Fruit fly (Drosophila melanogaster) whole organism, embryonic: ENCODE data around the gene eIF3i.

Experiments
- B-H2 ChIP-seq: fragments of 200-800 bp; sonication (Bioruptor generic); optimal IDR thresholded peaks from 2 replicates; lab custom pipeline; 2018; ENCODE audit warnings: missing biosample characterization, mild to moderate bottlenecking, missing genetic modification characterization
- Bdp1 ChIP-seq: fragments of 200-800 bp; sonication (Bioruptor generic); optimal IDR thresholded peaks from 3 replicates; lab custom pipeline; 2016; ENCODE audit warnings: missing biosample characterization, missing genetic modification characterization
- CG11560 ChIP-seq: fragments of 200-800 bp; sonication (Bioruptor generic); IDR thresholded peaks from 3 replicates; pipeline ENCODE4 v1.3.6; 2022; ENCODE audit warnings: missing biosample characterization, missing genetic modification characterization
- CG11695 ChIP-seq: fragments of 200-800 bp; sonication (Bioruptor generic); IDR thresholded peaks from 3 replicates; pipeline ENCODE4 v1.3.6; 2022; ENCODE audit warnings: missing biosample characterization, missing genetic modification characterization
- CG11723 ChIP-seq: fragments of 200-800 bp; sonication (Bioruptor generic); optimal IDR thresholded peaks from 2 replicates; lab custom pipeline; 2017; ENCODE audit warnings: missing biosample characterization, mild to moderate bottlenecking, missing genetic modification characterization
- CG12104 ChIP-seq: fragments of 200-800 bp; sonication (Bioruptor generic); optimal IDR thresholded peaks from 3 replicates; lab custom pipeline; 2016; ENCODE audit warnings: missing biosample characterization, missing genetic modification characterization
- CG12659 ChIP-seq: fragments of 200-800 bp; sonication (Bioruptor generic); optimal IDR thresholded peaks from 3 replicates; lab custom pipeline; 2017; ENCODE audit warnings: mild to moderate bottlenecking, missing biosample characterization, missing genetic modification reagents, missing genetic modification characterization
- CG12744 ChIP-seq: fragments of 200-800 bp; sonication (Bioruptor generic); optimal IDR thresholded peaks from 2 replicates; lab custom pipeline; 2016; ENCODE audit warnings: missing biosample characterization, missing genetic modification characterization
- CG14667 ChIP-seq: fragments of 200-800 bp; sonication (Bioruptor generic); IDR thresholded peaks from 2 replicates; pipeline ENCODE4 v1.3.6; 2022; ENCODE audit warnings: missing biosample characterization, missing genetic modification characterization
- CG15011 ChIP-seq: fragments of 200-800 bp; sonication (Bioruptor generic); optimal IDR thresholded peaks from 3 replicates; lab custom pipeline; 2018; ENCODE audit warnings: missing biosample characterization, mild to moderate bottlenecking, missing genetic modification characterization
- CG31388 ChIP-seq: fragments of 200-800 bp; sonication (Bioruptor generic); optimal IDR thresholded peaks from 2 replicates; lab custom pipeline; 2016; ENCODE audit warnings: missing biosample characterization, missing genetic modification characterization
- CG32772 ChIP-seq: fragments of 200-800 bp; sonication (Bioruptor generic); IDR thresholded peaks from 2 replicates; pipeline ENCODE4 v1.3.6; 2022; ENCODE audit warnings: missing biosample characterization, missing genetic modification characterization
- CG34422 ChIP-seq: fragments of 200-800 bp; sonication (Bioruptor generic); IDR thresholded peaks from 3 replicates; pipeline ENCODE4 v1.3.6; 2022; ENCODE audit warnings: missing biosample characterization, missing genetic modification characterization
- CG3838 ChIP-seq: fragments of 200-800 bp; sonication (Bioruptor generic); optimal IDR thresholded peaks from 3 replicates; lab custom pipeline; 2016; ENCODE audit warnings: missing biosample characterization, missing genetic modification characterization
- CG4617 ChIP-seq: fragments of 200-800 bp; sonication (Bioruptor generic); optimal IDR thresholded peaks from 3 replicates; lab custom pipeline; 2016; ENCODE audit warnings: missing biosample characterization, missing genetic modification characterization, borderline replicate concordance
- CG4730 ChIP-seq: fragments of 200-800 bp; sonication (Bioruptor generic); IDR thresholded peaks from 2 replicates; pipeline ENCODE4 v1.3.6; 2022; ENCODE audit warnings: missing biosample characterization, missing genetic modification characterization
- CG6175 ChIP-seq: fragments of 200-800 bp; sonication (Bioruptor generic); IDR thresholded peaks from 3 replicates; pipeline ENCODE4 v1.3.6; 2022; ENCODE audit warnings: missing biosample characterization, missing genetic modification characterization
- CG6683 ChIP-seq: fragments of 200-800 bp; sonication (Bioruptor generic); optimal IDR thresholded peaks from 2 replicates; lab custom pipeline; 2017; ENCODE audit warnings: missing biosample characterization, mild to moderate bottlenecking, missing genetic modification characterization, missing genetic modification reagents
- Dad ChIP-seq: fragments of 200-800 bp; sonication (Bioruptor generic); optimal IDR thresholded peaks from 3 replicates; lab custom pipeline; 2016; ENCODE audit warnings: missing biosample characterization, missing genetic modification characterization
- Dek ChIP-seq: fragments of 200-800 bp; sonication (Bioruptor generic); optimal IDR thresholded peaks from 3 replicates; lab custom pipeline; 2019; ENCODE audit warnings: missing biosample characterization, mild to moderate bottlenecking, missing genetic modification characterization, moderate library complexity
- Dfd ChIP-seq, 2 experiments: fragments of >200 bp; optimal IDR thresholded peaks; 2 replicates each; lab custom pipeline; 2017; ENCODE audit warnings: missing biosample characterization in 2 of 2, missing genetic modification characterization in 2 of 2
- Eip74EF ChIP-seq, 2 experiments: fragments of 200-800 bp in 1 of 2; fragments of >200 bp in 1 of 2; sonication (Bioruptor generic) in 1 of 2; optimal IDR thresholded peaks; 2 replicates each; lab custom pipeline; 2017 to 2019; ENCODE audit warnings: missing biosample characterization in 2 of 2, missing genetic modification characterization in 2 of 2, mild to moderate bottlenecking in 1 of 2, moderate library complexity in 1 of 2
- Fer3 ChIP-seq: fragments of 200-800 bp; sonication (Bioruptor generic); optimal IDR thresholded peaks from 2 replicates; lab custom pipeline; 2018; ENCODE audit warnings: missing biosample characterization, mild to moderate bottlenecking, missing genetic modification characterization, moderate library complexity
- HHEX ChIP-seq: fragments of 200-800 bp; sonication (Bioruptor generic); optimal IDR thresholded peaks from 3 replicates; lab custom pipeline; 2017; ENCODE audit warnings: missing biosample characterization, mild to moderate bottlenecking, missing genetic modification characterization, missing genetic modification reagents
- HLH54F ChIP-seq: fragments of 200-800 bp; sonication (Bioruptor generic); optimal IDR thresholded peaks from 3 replicates; lab custom pipeline; 2016; ENCODE audit warnings: missing biosample characterization, missing genetic modification characterization
- Med ChIP-seq: fragments of 200-800 bp; sonication (Bioruptor generic); peaks from one replicate; lab custom pipeline; 2016; ENCODE audit warnings: missing biosample characterization, missing genetic modification characterization, mild to moderate bottlenecking, inconsistent platforms, moderate library complexity
- Nf-YA ChIP-seq: fragments of 200-800 bp; sonication (Bioruptor generic); IDR thresholded peaks from 2 replicates; pipeline ENCODE4 v1.3.6; 2022; ENCODE audit warnings: missing biosample characterization, missing genetic modification characterization
- Scr ChIP-seq: fragments of 200-800 bp; sonication (Bioruptor generic); IDR thresholded peaks from 2 replicates; pipeline ENCODE4 v1.3.6; 2022; ENCODE audit warnings: missing biosample characterization, missing genetic modification characterization; ENCODE audit not compliant: partially characterized antibody
- Taf1 ChIP-seq: fragments of 200-800 bp; sonication (Bioruptor generic); IDR thresholded peaks from 2 replicates; pipeline ENCODE4 v1.3.6; 2022; ENCODE audit warnings: missing biosample characterization, missing genetic modification characterization
- Trl ChIP-seq, 3 experiments: fragments of >200 bp in 2 of 3; fragments of 200-800 bp in 1 of 3; sonication (Bioruptor generic) in 1 of 3; optimal IDR thresholded peaks; 2 replicates in 1 of 3; 3 replicates in 2 of 3; lab custom pipeline; 2016 to 2017; ENCODE audit warnings: missing biosample characterization in 1 of 3, missing genetic modification characterization in 1 of 3
- abd-A ChIP-seq: fragments of 200-800 bp; sonication (Bioruptor generic); optimal IDR thresholded peaks from 3 replicates; lab custom pipeline; 2019; ENCODE audit warnings: missing biosample characterization, mild to moderate bottlenecking, missing genetic modification characterization, moderate library complexity
- bcd ChIP-seq: fragments of 200-800 bp; sonication (Bioruptor generic); optimal IDR thresholded peaks from 2 replicates; lab custom pipeline; 2017; ENCODE audit warnings: missing biosample characterization, mild to moderate bottlenecking, missing genetic modification characterization
- chinmo ChIP-seq: fragments of 200-800 bp; sonication (Bioruptor generic); IDR thresholded peaks from 4 replicates; pipeline ENCODE4 v1.3.6; 2022; ENCODE audit warnings: missing biosample characterization, missing genetic modification characterization; ENCODE audit not compliant: partially characterized antibody
- crol ChIP-seq: fragments of 200-800 bp; sonication (Bioruptor generic); IDR thresholded peaks from 2 replicates; pipeline ENCODE4 v1.3.6; 2022; ENCODE audit warnings: missing biosample characterization, missing genetic modification characterization
- crp ChIP-seq, 2 experiments: fragments of 200-800 bp; sonication (Bioruptor generic); optimal IDR thresholded peaks; 2 replicates in 1 of 2; 3 replicates in 1 of 2; lab custom pipeline; 2017; ENCODE audit warnings: missing biosample characterization in 2 of 2, missing genetic modification characterization in 2 of 2, mild to moderate bottlenecking in 1 of 2, moderate library complexity in 1 of 2
- disco-r ChIP-seq: fragments of 200-800 bp; sonication (Bioruptor generic); optimal IDR thresholded peaks from 2 replicates; lab custom pipeline; 2016; ENCODE audit warnings: missing biosample characterization, missing genetic modification characterization
- dysf ChIP-seq: fragments of 200-800 bp; sonication (Bioruptor generic); IDR thresholded peaks from 3 replicates; pipeline ENCODE4 v1.3.6; 2022; ENCODE audit warnings: missing biosample characterization, missing genetic modification characterization
- emc ChIP-seq: fragments of 200-800 bp; sonication (Bioruptor generic); optimal IDR thresholded peaks from 2 replicates; lab custom pipeline; 2016; ENCODE audit warnings: missing biosample characterization, missing genetic modification characterization
- grau ChIP-seq: fragments of 200-800 bp; optimal IDR thresholded peaks from 3 replicates; lab custom pipeline; 2019; ENCODE audit warnings: missing biosample characterization, mild to moderate bottlenecking, missing genetic modification characterization, moderate library complexity
- gro ChIP-seq: fragments of 200-800 bp; sonication (Bioruptor generic); optimal IDR thresholded peaks from 2 replicates; lab custom pipeline; 2016; ENCODE audit warnings: missing biosample characterization, missing genetic modification characterization
- lola ChIP-seq, 3 experiments: fragments of >200 bp in 2 of 3; fragments of 200-800 bp in 1 of 3; sonication (Bioruptor generic) in 1 of 3; optimal IDR thresholded peaks; 2 replicates each; lab custom pipeline; 2017 to 2019; ENCODE audit warnings: missing biosample characterization in 3 of 3, missing genetic modification characterization in 3 of 3, mild to moderate bottlenecking in 1 of 3, moderate library complexity in 1 of 3
- mam ChIP-seq: fragments of 200-800 bp; sonication (Bioruptor generic); optimal IDR thresholded peaks from 3 replicates; lab custom pipeline; 2016; ENCODE audit warnings: missing biosample characterization, missing genetic modification characterization
- nmo ChIP-seq: fragments of 200-800 bp; sonication (Bioruptor generic); optimal IDR thresholded peaks from 2 replicates; lab custom pipeline; 2018; ENCODE audit warnings: missing biosample characterization, mild to moderate bottlenecking, missing genetic modification characterization, moderate library complexity
- psq ChIP-seq: fragments of 200-800 bp; sonication (Bioruptor generic); optimal IDR thresholded peaks from 2 replicates; lab custom pipeline; 2017; ENCODE audit warnings: missing biosample characterization, missing genetic modification characterization
- sr ChIP-seq: fragments of 200-800 bp; sonication (Bioruptor generic); IDR thresholded peaks from 3 replicates; pipeline ENCODE4 v1.3.6; 2022; ENCODE audit warnings: missing biosample characterization, missing genetic modification characterization
- sug ChIP-seq: fragments of 200-800 bp; optimal IDR thresholded peaks from 2 replicates; lab custom pipeline; 2019; ENCODE audit warnings: missing biosample characterization, mild to moderate bottlenecking, missing genetic modification characterization, moderate library complexity
- tup ChIP-seq: fragments of 200-800 bp; sonication (Bioruptor generic); optimal IDR thresholded peaks from 2 replicates; lab custom pipeline; 2016; ENCODE audit warnings: missing biosample characterization, mild to moderate bottlenecking, missing genetic modification characterization, moderate library complexity
- zfh2 ChIP-seq: fragments of 200-800 bp; sonication (Bioruptor generic); optimal IDR thresholded peaks from 2 replicates; lab custom pipeline; 2016; ENCODE audit warnings: missing biosample characterization, missing genetic modification characterization

eIF3i gene

DNA sequence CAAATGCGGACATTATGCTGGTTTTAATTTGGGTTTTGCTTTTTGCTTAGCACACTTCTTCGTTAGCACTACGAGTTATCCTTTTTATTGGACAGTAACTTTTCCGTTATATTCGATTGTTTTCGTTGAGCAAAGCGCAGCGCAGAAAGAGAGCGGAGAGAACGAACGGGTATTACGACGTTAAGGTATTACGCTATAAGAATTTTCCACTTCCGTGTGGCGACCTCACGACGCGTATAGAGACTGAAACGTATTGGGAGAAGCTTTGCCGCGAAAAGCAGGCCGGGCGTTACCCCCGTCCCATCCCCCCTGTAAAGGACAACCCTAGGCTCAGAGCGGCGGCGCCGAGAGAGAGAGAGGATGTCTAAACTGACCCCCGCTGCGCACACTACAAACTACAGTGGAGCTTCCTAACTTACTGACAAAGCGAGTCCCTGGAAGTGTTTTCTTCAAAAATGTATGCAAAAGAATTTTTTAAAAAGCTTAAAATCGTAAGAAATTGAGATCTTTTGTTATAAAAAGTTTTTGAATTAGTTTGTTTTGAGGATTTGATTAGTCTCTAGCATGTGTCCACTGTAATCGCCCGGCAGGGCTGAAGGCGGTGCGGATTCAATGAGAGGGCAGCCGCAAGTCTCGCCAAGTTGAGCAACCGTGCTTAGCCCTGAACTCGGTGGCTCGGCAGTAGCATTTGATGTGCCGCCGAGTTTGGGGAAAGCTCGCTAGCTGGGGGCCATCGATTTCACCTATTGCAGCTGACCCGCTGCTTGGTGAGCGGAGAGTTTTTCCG is 37.3 kb upstream of the eIF3i start (continued):
- peak; percentile 96 for TF ChIP-seq CG12659 (GFP tag; lab: Kevin White, UChicago)
- TF ChIP-seq CG31388 = peak; percentile 79
- TF ChIP-seq crol = peak; percentile 78
- peak; percentile 92 for TF ChIP-seq nmo (GFP tag; lab: Kevin White, UChicago)
- TF ChIP-seq CG14667 (GFP tag; lab: Robert Waterston, UW) = peak; percentile 95
- peak; percentile 99 for TF ChIP-seq grau (tag; lab: Kevin White, UChicago)
- no peak for TF ChIP-seq Dfd (GFP tag; optimal IDR thresholded peaks at IDR 0.05; lab: Kevin White, UChicago)
- peak; percentile 92 for TF ChIP-seq sug (tag; lab: Kevin White, UChicago)
- peak; percentile 70 for TF ChIP-seq CG3838 (GFP tag; lab: Kevin White, UChicago)
- peak; percentile 88 for TF ChIP-seq Nf-YA
- TF ChIP-seq Fer3 (tag; lab: Kevin White, UChicago) = peak; percentile 97
- TF ChIP-seq Med (GFP tag; lab: Kevin White, UChicago) = peak; percentile 99
- peak; percentile 96 for TF ChIP-seq Dek (tag; lab: Kevin White, UChicago)
- TF ChIP-seq CG12744 (GFP tag; lab: Kevin White, UChicago) = peak; percentile 95
- peak in 1 of 2 experiments; percentile 48 for TF ChIP-seq crp (GFP tag; optimal IDR thresholded peaks at IDR 0.05; lab: Kevin White, UChicago)
- TF ChIP-seq B-H2 (GFP tag; lab: Kevin White, UChicago) = peak; percentile 97
- TF ChIP-seq CG11723 (GFP tag; lab: Kevin White, UChicago) = peak; percentile 87
- TF ChIP-seq dysf (GFP tag; lab: Robert Waterston, UW) = peak; percentile 97
- no peak for TF ChIP-seq chinmo (GFP tag; lab: Robert Waterston, UW)
- peak; percentile 34 to 48 for TF ChIP-seq Trl (optimal IDR thresholded peaks at IDR 0.05; lab: Kevin White, UChicago)
- peak; percentile 92 for TF ChIP-seq Trl (GFP tag; optimal IDR thresholded peaks at IDR 0.05; lab: Kevin White, UChicago)
- peak; percentile 96 for TF ChIP-seq CG32772 (GFP tag; lab: Robert Waterston, UW)
- TF ChIP-seq sr = peak; percentile 62
- peak; percentile 95 for TF ChIP-seq HLH54F (GFP tag; lab: Kevin White, UChicago)
- peak; percentile 96 for TF ChIP-seq CG34422 (GFP tag; lab: Robert Waterston, UW)
- TF ChIP-seq CG6683 (GFP tag; lab: Kevin White, UChicago) = peak; percentile 93
- peak; percentile 98 for TF ChIP-seq mam (GFP tag; lab: Kevin White, UChicago)
- TF ChIP-seq psq = peak; percentile 74
- peak; percentile 94 for TF ChIP-seq Taf1
- peak; percentile 89 for TF ChIP-seq CG12104 (GFP tag; lab: Kevin White, UChicago)
- peak; percentile 94 for TF ChIP-seq CG4730 (GFP tag; lab: Robert Waterston, UW)
- peak; percentile 95 for TF ChIP-seq zfh2 (GFP tag; lab: Kevin White, UChicago)
- TF ChIP-seq CG11560 (tag; lab: Robert Waterston, UW) = peak; percentile 85
- TF ChIP-seq emc (GFP tag; lab: Kevin White, UChicago) = peak; percentile 89
- peak; percentile 90 for TF ChIP-seq tup (GFP tag; lab: Kevin White, UChicago)
- TF ChIP-seq Dad (GFP tag; lab: Kevin White, UChicago) = peak; percentile 94
- peak; percentile 96 for TF ChIP-seq gro (GFP tag; lab: Kevin White, UChicago)
- peak; percentile 86 for TF ChIP-seq disco-r (GFP tag; lab: Kevin White, UChicago)
- TF ChIP-seq Eip74EF (GFP tag; optimal IDR thresholded peaks at IDR 0.05; lab: Kevin White, UChicago) = peak in 1 of 2 experiments; percentile 88
- peak; percentile 94 for TF ChIP-seq HHEX (GFP tag; lab: Kevin White, UChicago)
- peak; percentile 77 for TF ChIP-seq abd-A (tag; lab: Kevin White, UChicago)
- TF ChIP-seq bcd = peak; percentile 94
- no peak for TF ChIP-seq Scr (GFP tag; lab: Robert Waterston, UW)
- TF ChIP-seq Bdp1 (GFP tag; lab: Kevin White, UChicago) = peak; percentile 89
- peak; percentile 93 for TF ChIP-seq CG15011 (GFP tag; lab: Kevin White, UChicago)
- peak; percentile 78 for TF ChIP-seq CG4617 (GFP tag; lab: Kevin White, UChicago)
- peak in 1 of 3 experiments; percentile 80 for TF ChIP-seq lola (GFP tag; optimal IDR thresholded peaks at IDR 0.05; lab: Kevin White, UChicago)
- TF ChIP-seq CG11695 = peak; percentile 96
- peak; percentile 93 for TF ChIP-seq CG6175
